Worm (Caenorhabditis elegans): ENCODE measurements around the gene ZK262.4.

ce11 chrV:18375551-18375950, 48.8 kb downstream of the ZK262.4 start:
- TF ChIP-seq flt-1 (GFP tag; IDR thresholded peaks at IDR 0.05): no peak
- no peak for TF ChIP-seq aly-1 (tag; optimal IDR thresholded peaks at IDR 0.05)
- no peak for TF ChIP-seq tra-4 (tag; optimal IDR thresholded peaks at IDR 0.05)
- no peak for TF ChIP-seq hmg-4 (GFP tag; optimal IDR thresholded peaks at IDR 0.05)
- TF ChIP-seq ama-1 (optimal IDR thresholded peaks at IDR 0.05): no peak
- TF ChIP-seq hnd-1 (tag; optimal IDR thresholded peaks at IDR 0.05): no peak
- TF ChIP-seq hmbx-1 (tag; optimal IDR thresholded peaks at IDR 0.05): no peak
